Fruit fly (Drosophila melanogaster): ENCODE results near the gene Rab11.

Gene Rab11

dm6 chr3R:21140458-21140857, 29.2 kb downstream of the Rab11 start, which contains the start of gene SNF4Agamma (continued):
- TF ChIP-seq CG7745 (tag; optimal IDR thresholded peaks at IDR 0.05), result no peak
- peak; percentile 54 for TF ChIP-seq Ets97D (GFP tag; optimal IDR thresholded peaks at IDR 0.05)
- TF ChIP-seq sima (GFP tag; optimal IDR thresholded peaks at IDR 0.05), result no peak
- TF ChIP-seq sr (GFP tag; IDR thresholded peaks at IDR 0.05), result no peak
- peak; percentile 19 for TF ChIP-seq CG18262 (tag; optimal IDR thresholded peaks at IDR 0.05)
- TF ChIP-seq ken (GFP tag; IDR thresholded peaks at IDR 0.05), result 0 out of 3 replicates have a peak, but pooled peaks have one; percentile 44
- no peak for TF ChIP-seq btn (GFP tag; optimal IDR thresholded peaks at IDR 0.05)
- peak; percentile 11 for TF ChIP-seq nerfin-1 (tag; optimal IDR thresholded peaks at IDR 0.05)
- peak; percentile 51; the same call in 2 of the 3 replicates for TF ChIP-seq CG17361 (GFP tag; IDR thresholded peaks at IDR 0.05)
- 0 out of 2 replicates have a peak, but pooled peaks have one; percentile 12 for TF ChIP-seq seq (GFP tag; IDR thresholded peaks at IDR 0.05)
- TF ChIP-seq CG31441 (GFP tag; IDR thresholded peaks at IDR 0.05), result no peak
- TF ChIP-seq slbo (GFP tag; IDR thresholded peaks at IDR 0.05), result peak; percentile 43; the same call in 1 of the 2 replicates
- TF ChIP-seq amos (GFP tag; IDR thresholded peaks at IDR 0.05; ENCODE audit: partially characterized antibody), result peak; percentile 76; the same call in 1 of the 2 replicates
- 0 out of 2 replicates have a peak, but pooled peaks have one; percentile 5 for TF ChIP-seq CG31224 (GFP tag; IDR thresholded peaks at IDR 0.05)
- no peak for TF ChIP-seq CG4328 (GFP tag; optimal IDR thresholded peaks at IDR 0.05)
- no peak for TF ChIP-seq CG42726 (GFP tag; IDR thresholded peaks at IDR 0.05; ENCODE audit: partially characterized antibody)
- no peak for TF ChIP-seq CG10209 (GFP tag; optimal IDR thresholded peaks at IDR 0.05)
- no peak for TF ChIP-seq dm (GFP tag; optimal IDR thresholded peaks at IDR 0.05)
- TF ChIP-seq Atf-2 (GFP tag; optimal IDR thresholded peaks at IDR 0.05), result no peak
- peak; percentile 15 for TF ChIP-seq her (GFP tag; optimal IDR thresholded peaks at IDR 0.05)
- peak; percentile 62 for TF ChIP-seq CG30403 (GFP tag; optimal IDR thresholded peaks at IDR 0.05)
- TF ChIP-seq CG10267 (tag; optimal IDR thresholded peaks at IDR 0.05), result peak; percentile 23
- peak; percentile 42 for TF ChIP-seq Sin3A (optimal IDR thresholded peaks at IDR 0.05)
- no peak for TF ChIP-seq CG6175 (GFP tag; IDR thresholded peaks at IDR 0.05)
- TF ChIP-seq CG2120 (GFP tag; optimal IDR thresholded peaks at IDR 0.05), result peak; percentile 41
- TF ChIP-seq CG2199 (GFP tag; IDR thresholded peaks at IDR 0.05), result no peak
- TF ChIP-seq Dfd (GFP tag; optimal IDR thresholded peaks at IDR 0.05), result no peak
- TF ChIP-seq Six4 (GFP tag; optimal IDR thresholded peaks at IDR 0.05), result no peak
- no peak for TF ChIP-seq zen (tag; optimal IDR thresholded peaks at IDR 0.05)
- TF ChIP-seq Dp (GFP tag; optimal IDR thresholded peaks at IDR 0.05), result peak; percentile 92
- no peak for TF ChIP-seq Oli (tag; optimal IDR thresholded peaks at IDR 0.05)
- no peak for TF ChIP-seq pfk (GFP tag; optimal IDR thresholded peaks at IDR 0.05)
- no peak for TF ChIP-seq Trl (optimal IDR thresholded peaks at IDR 0.05)
- no peak for TF ChIP-seq Trl (GFP tag; optimal IDR thresholded peaks at IDR 0.05)
- TF ChIP-seq Myb (GFP tag; optimal IDR thresholded peaks at IDR 0.05), result peak; percentile 80
- peak; percentile 57 for TF ChIP-seq CG12299 (tag; optimal IDR thresholded peaks at IDR 0.05)
- TF ChIP-seq CG7357 (GFP tag; IDR thresholded peaks at IDR 0.05), result no peak
- no peak for TF ChIP-seq cad (GFP tag; optimal IDR thresholded peaks at IDR 0.05)
- TF ChIP-seq CG30431 (GFP tag; optimal IDR thresholded peaks at IDR 0.05), result no peak
- no peak for TF ChIP-seq CG18476 (GFP tag; optimal IDR thresholded peaks at IDR 0.05)
- TF ChIP-seq fd64A (GFP tag; optimal IDR thresholded peaks at IDR 0.05), result no peak
- no peak for TF ChIP-seq CG1024 (GFP tag; IDR thresholded peaks at IDR 0.05)
- TF ChIP-seq Hr3 (GFP tag; optimal IDR thresholded peaks at IDR 0.05), result peak; percentile 19
- peak; percentile 50 for TF ChIP-seq zfh2 (GFP tag; optimal IDR thresholded peaks at IDR 0.05)
- TF ChIP-seq dati (GFP tag; IDR thresholded peaks at IDR 0.05), result no peak
- no peak for TF ChIP-seq CG31365 (tag; optimal IDR thresholded peaks at IDR 0.05)
- peak; percentile 48 for TF ChIP-seq CG14710 (tag; optimal IDR thresholded peaks at IDR 0.05)
- TF ChIP-seq D (optimal IDR thresholded peaks at IDR 0.05), result no peak
- TF ChIP-seq D (GFP tag; optimal IDR thresholded peaks at IDR 0.05), result no peak
- no peak for TF ChIP-seq CG11504 (tag; optimal IDR thresholded peaks at IDR 0.05)
- no peak for TF ChIP-seq ftz-f1 (GFP tag; optimal IDR thresholded peaks at IDR 0.05)
- TF ChIP-seq Antp (GFP tag; optimal IDR thresholded peaks at IDR 0.05), result no peak
- peak; percentile 58 for TF ChIP-seq CG17829 (tag; optimal IDR thresholded peaks at IDR 0.05)

All from whole organism, embryonic.